Worm (Caenorhabditis elegans) whole organism, early embryonic: ENCODE results near the gene txt-14.

ENCODE experiments used
- F13C5.2 ChIP-seq: sonication (generic microtip); optimal IDR thresholded peaks from 2 replicates; lab custom pipeline; 2017; ENCODE audit warnings: mild to moderate bottlenecking, missing genetic modification characterization, inconsistent platforms, missing compliant biosample characterization
- flt-1 ChIP-seq: fragments of 200-800 bp; sonication (Bioruptor generic); IDR thresholded peaks from 2 replicates; pipeline ENCODE4 v1.3.6; 2022; ENCODE audit warnings: missing genetic modification characterization, missing compliant biosample characterization
- hmbx-1 ChIP-seq: sonication (generic microtip); optimal IDR thresholded peaks from 2 replicates; lab custom pipeline; 2016; ENCODE audit warnings: mild to moderate bottlenecking, missing genetic modification characterization, missing compliant biosample characterization

DNA sequence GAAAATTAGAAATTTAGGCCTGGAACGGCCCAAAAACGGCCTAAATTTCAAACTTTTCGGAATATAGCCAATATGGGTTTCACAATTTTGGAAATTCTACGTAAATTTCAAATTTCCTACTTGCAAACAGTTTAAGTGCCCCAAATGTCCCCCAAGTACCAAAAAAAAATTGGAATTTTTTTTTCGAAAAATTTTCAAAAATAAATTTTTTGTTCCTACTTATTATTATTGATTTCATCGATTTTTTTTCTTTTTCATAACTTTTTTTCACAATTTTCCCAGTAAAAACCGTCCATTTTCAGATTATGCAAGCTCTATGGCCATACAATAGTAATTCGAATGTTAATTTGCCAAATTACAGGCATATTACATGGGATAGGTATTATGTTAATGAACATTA is 10.9 kb upstream of the txt-14 start, which contains the start of gene Y51A2D.21:
- no peak for TF ChIP-seq hmbx-1 (tag; lab: Kevin White, UChicago)
- TF ChIP-seq F13C5.2: no peak
- TF ChIP-seq flt-1 (GFP tag; lab: Robert Waterston, UW): no peak
